Worm (Caenorhabditis elegans): ENCODE results near the gene pudl-1.

pudl-1 gene

DNA sequence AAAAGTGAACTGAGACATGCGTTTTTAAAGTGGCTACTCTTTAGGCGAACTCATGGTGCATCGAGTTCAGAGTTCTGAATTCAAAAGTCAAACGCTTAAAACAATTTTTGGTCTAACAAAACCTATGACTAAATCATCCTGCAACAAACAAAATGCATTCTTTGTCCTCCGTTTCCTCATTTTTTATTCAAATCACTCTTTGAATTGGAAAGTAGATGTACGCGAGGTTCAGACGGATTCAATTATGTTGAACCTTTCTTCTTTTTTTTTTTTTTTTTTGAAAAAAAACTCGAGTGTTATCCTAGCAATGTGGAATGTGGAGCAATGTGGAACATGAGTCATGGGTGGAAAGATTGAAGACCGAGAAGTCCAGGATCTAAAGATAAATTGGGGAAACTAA lies 26.0 kb downstream of the pudl-1 start (continued):
- TF ChIP-seq efl-3 (GFP tag; optimal IDR thresholded peaks at IDR 0.05): no peak
- no peak for TF ChIP-seq ceh-63 (GFP tag; optimal IDR thresholded peaks at IDR 0.05)
- no peak for TF ChIP-seq C16A3.4 (tag; optimal IDR thresholded peaks at IDR 0.05)
- TF ChIP-seq hpl-2 (GFP tag; optimal IDR thresholded peaks at IDR 0.05): no peak
- TF ChIP-seq hlh-17 (GFP tag; optimal IDR thresholded peaks at IDR 0.05; ENCODE audit: borderline replicate concordance): no peak
- TF ChIP-seq pax-3 (tag; optimal IDR thresholded peaks at IDR 0.05): no peak
- no peak for TF ChIP-seq elt-2 (tag; optimal IDR thresholded peaks at IDR 0.05)
- TF ChIP-seq fkh-10 (GFP tag; optimal IDR thresholded peaks at IDR 0.05): peak; percentile 33
- no peak for TF ChIP-seq ceh-90 (tag; optimal IDR thresholded peaks at IDR 0.05)
- no peak for TF ChIP-seq nhr-28 (tag; optimal IDR thresholded peaks at IDR 0.05)
- no peak for TF ChIP-seq nhr-85 (tag)

DNA sequence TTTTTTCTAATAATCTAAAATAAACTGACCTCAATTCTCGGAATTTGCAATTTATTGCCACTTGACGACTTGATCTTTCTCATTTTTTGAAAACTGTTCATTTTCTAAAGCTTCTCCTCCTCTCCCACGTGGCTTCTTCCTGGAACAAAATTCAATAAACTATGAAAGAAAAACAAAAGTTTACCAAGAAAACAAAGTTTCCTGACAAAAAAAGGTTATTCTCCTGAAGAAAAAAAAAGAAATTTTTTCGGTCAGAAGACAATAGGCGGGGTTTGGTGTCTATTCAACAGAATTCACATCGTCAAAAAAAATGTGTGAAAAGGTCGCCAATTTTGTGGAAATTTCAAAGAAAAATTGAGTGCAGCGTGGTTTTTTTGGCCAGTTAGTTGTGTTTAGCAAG lies 32.0 kb downstream of the pudl-1 start, which contains the start of gene Y54G2A.16:
Y54G2A.16 (minus strand) TSS at position 101 of the 400 bp plus-strand sequence.
- no peak for TF ChIP-seq hlh-4 (tag; optimal IDR thresholded peaks at IDR 0.05)
- no peak for TF ChIP-seq nhr-11 (tag; optimal IDR thresholded peaks at IDR 0.05)
- TF ChIP-seq ets-5 (GFP tag; IDR thresholded peaks at IDR 0.05): no peak
- TF ChIP-seq pax-3 (tag; optimal IDR thresholded peaks at IDR 0.05): no peak
- TF ChIP-seq pag-3 (tag; optimal IDR thresholded peaks at IDR 0.05; ENCODE audit: borderline replicate concordance, insufficient read depth): no peak
- TF ChIP-seq nhr-12 (tag; optimal IDR thresholded peaks at IDR 0.05): no peak
- no peak for TF ChIP-seq xbp-1 (tag; optimal IDR thresholded peaks at IDR 0.05)
- TF ChIP-seq snu-23 (GFP tag; optimal IDR thresholded peaks at IDR 0.05): no peak
- no peak for TF ChIP-seq nhr-28 (tag; optimal IDR thresholded peaks at IDR 0.05)
- TF ChIP-seq unc-130 (tag; optimal IDR thresholded peaks at IDR 0.05): no peak
- no peak for TF ChIP-seq rnt-1 (tag; optimal IDR thresholded peaks at IDR 0.05)

Data from whole organism, L1 larva.